Fruit fly (Drosophila melanogaster) whole organism, pupa: ENCODE data around the gene CG4287.

Experiments
- CG12605 ChIP-seq: fragments of 200-800 bp; sonication (Bioruptor generic); IDR thresholded peaks from 2 replicates; pipeline ENCODE4 v1.3.6; 2022; ENCODE audit warnings: missing biosample characterization, missing genetic modification characterization
- CG14655 ChIP-seq: fragments of 200-800 bp; sonication (Bioruptor generic); optimal IDR thresholded peaks from 3 replicates; lab custom pipeline; 2017; ENCODE audit warnings: mild to moderate bottlenecking, missing biosample characterization, missing genetic modification reagents, missing genetic modification characterization
- CG17806 ChIP-seq: fragments of 200-800 bp; sonication (Bioruptor generic); optimal IDR thresholded peaks from 2 replicates; lab custom pipeline; 2018; ENCODE audit warnings: missing biosample characterization, mild to moderate bottlenecking, missing genetic modification characterization, moderate library complexity
- CG32121 ChIP-seq: fragments of 200-800 bp; sonication (Bioruptor generic); IDR thresholded peaks from 2 replicates; pipeline ENCODE4 v1.3.6; 2022; ENCODE audit warnings: missing biosample characterization, missing genetic modification characterization
- CG8159 ChIP-seq: fragments of 200-800 bp; sonication (Bioruptor generic); optimal IDR thresholded peaks from 3 replicates; lab custom pipeline; 2018; ENCODE audit warnings: missing biosample characterization, mild to moderate bottlenecking, missing genetic modification characterization, moderate library complexity
- CG8301 ChIP-seq: fragments of 200-800 bp; sonication (Bioruptor generic); optimal IDR thresholded peaks from 2 replicates; lab custom pipeline; 2018; ENCODE audit warnings: missing biosample characterization, mild to moderate bottlenecking, missing genetic modification characterization
- CG9948 ChIP-seq: fragments of 200-800 bp; sonication (Bioruptor generic); optimal IDR thresholded peaks from 2 replicates; lab custom pipeline; 2018; ENCODE audit warnings: missing biosample characterization, mild to moderate bottlenecking, missing genetic modification characterization, moderate library complexity
- D1 ChIP-seq: fragments of 200-800 bp; sonication (Bioruptor generic); optimal IDR thresholded peaks from 2 replicates; lab custom pipeline; 2018; ENCODE audit warnings: missing biosample characterization, mild to moderate bottlenecking, missing genetic modification characterization, moderate library complexity
- Ets98B ChIP-seq: fragments of 200-800 bp; sonication (Bioruptor generic); IDR thresholded peaks from 2 replicates; pipeline ENCODE4 v1.3.6; 2022; ENCODE audit warnings: missing biosample characterization, missing genetic modification characterization
- Pif1A ChIP-seq: fragments of 200-800 bp; sonication (Bioruptor generic); optimal IDR thresholded peaks from 3 replicates; lab custom pipeline; 2016; ENCODE audit warnings: missing biosample characterization, missing genetic modification characterization
- Pif1B ChIP-seq: fragments of 200-800 bp; sonication (Bioruptor generic); optimal IDR thresholded peaks from 3 replicates; lab custom pipeline; 2016; ENCODE audit warnings: missing biosample characterization, missing genetic modification characterization
- Snoo ChIP-seq: fragments of 200-800 bp; sonication (Bioruptor generic); optimal IDR thresholded peaks from 3 replicates; lab custom pipeline; 2017; ENCODE audit warnings: missing biosample characterization, mild to moderate bottlenecking, missing genetic modification characterization, inconsistent platforms
- fd96Ca ChIP-seq: fragments of 200-800 bp; sonication (Bioruptor generic); IDR thresholded peaks from 3 replicates; pipeline ENCODE4 v1.3.6; 2022; ENCODE audit warnings: missing biosample characterization, missing genetic modification characterization

DNA sequence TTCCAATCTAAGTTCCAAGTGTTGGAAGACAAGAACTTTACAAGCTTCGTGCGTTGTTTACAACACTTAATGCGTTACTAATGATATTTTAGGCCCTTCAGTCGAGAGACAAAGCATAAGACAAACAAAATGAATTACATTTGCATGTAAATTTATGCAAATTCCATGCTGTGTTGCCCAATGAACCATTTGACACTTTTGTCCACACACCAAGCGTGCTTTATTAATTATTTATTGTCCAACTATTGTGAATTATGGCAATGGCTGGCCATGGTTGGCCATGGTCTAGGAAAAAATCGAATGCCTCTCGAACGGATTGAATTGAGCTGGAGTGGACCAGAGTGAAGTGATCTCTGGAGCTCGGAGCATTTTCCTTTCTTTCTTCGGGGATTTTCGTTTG, 35.5 kb downstream of the CG4287 start:
- TF ChIP-seq CG32121 (GFP tag; lab: Robert Waterston, UW), result no peak
- no peak for TF ChIP-seq CG12605 (GFP tag; lab: Robert Waterston, UW)
- no peak for TF ChIP-seq Pif1A (GFP tag; lab: Kevin White, UChicago)
- no peak for TF ChIP-seq D1 (tag; lab: Kevin White, UChicago)
- no peak for TF ChIP-seq Ets98B (GFP tag; lab: Robert Waterston, UW)
- no peak for TF ChIP-seq CG17806 (tag; lab: Kevin White, UChicago)
- no peak for TF ChIP-seq CG8301 (tag; lab: Kevin White, UChicago)
- no peak for TF ChIP-seq Snoo (tag; lab: Kevin White, UChicago)
- no peak for TF ChIP-seq CG8159 (tag; lab: Kevin White, UChicago)
- no peak for TF ChIP-seq CG9948 (tag; lab: Kevin White, UChicago)
- TF ChIP-seq fd96Ca (GFP tag; lab: Robert Waterston, UW), result no peak
- TF ChIP-seq CG14655 (GFP tag; lab: Kevin White, UChicago), result no peak
- TF ChIP-seq Pif1B, result no peak
